Fruit fly (Drosophila melanogaster): ENCODE measurements around the gene CG14075.

CG14075 gene

DNA sequence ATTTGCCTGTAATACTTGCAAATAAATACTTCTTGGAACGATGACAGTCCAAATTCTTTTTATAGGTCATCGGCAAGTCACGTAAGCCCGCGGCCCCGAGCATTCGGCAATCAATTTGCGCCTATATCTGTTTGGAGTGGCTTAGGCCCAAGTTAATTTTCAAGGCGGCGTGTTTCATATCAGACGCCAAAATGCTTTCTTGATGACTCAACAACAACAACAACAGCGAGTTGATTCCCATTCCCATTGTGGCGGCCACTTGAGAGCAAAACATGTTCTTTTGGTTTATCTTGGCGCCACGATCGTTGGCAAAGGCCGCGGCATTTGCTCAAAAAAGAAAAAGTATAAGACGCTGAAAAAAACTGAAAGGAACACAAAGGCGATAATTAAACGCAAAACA, 29.3 kb downstream of the CG14075 start (continued):
- TF ChIP-seq bbx (GFP tag; IDR thresholded peaks at IDR 0.05; ENCODE audit: partially characterized antibody) (no peak), Rfx (GFP tag; IDR thresholded peaks at IDR 0.05) (0 out of 2 replicates have a peak, but pooled peaks have one; percentile 34), B-H2 (GFP tag; optimal IDR thresholded peaks at IDR 0.05) (peak; percentile 4), chinmo (GFP tag; IDR thresholded peaks at IDR 0.05; ENCODE audit: partially characterized antibody) (peak; percentile 60; the same call in 1 of the 4 replicates), CG17359 (tag; optimal IDR thresholded peaks at IDR 0.05) (no peak), ro (GFP tag; IDR thresholded peaks at IDR 0.05) (no peak), tup (GFP tag; optimal IDR thresholded peaks at IDR 0.05) (no peak), Med (GFP tag) (peak; percentile 73), CG11093 (GFP tag; IDR thresholded peaks at IDR 0.05) (no peak), Sry-δ (GFP tag; optimal IDR thresholded peaks at IDR 0.05) (no peak), tin (GFP tag; optimal IDR thresholded peaks at IDR 0.05) (no peak), CG34422 (GFP tag; IDR thresholded peaks at IDR 0.05) (no peak), Eip74EF (GFP tag; optimal IDR thresholded peaks at IDR 0.05) (no peak), stc (GFP tag; IDR thresholded peaks at IDR 0.05) (no peak), row (GFP tag; IDR thresholded peaks at IDR 0.05) (no peak), kah (GFP tag; optimal IDR thresholded peaks at IDR 0.05) (no peak)

DNA sequence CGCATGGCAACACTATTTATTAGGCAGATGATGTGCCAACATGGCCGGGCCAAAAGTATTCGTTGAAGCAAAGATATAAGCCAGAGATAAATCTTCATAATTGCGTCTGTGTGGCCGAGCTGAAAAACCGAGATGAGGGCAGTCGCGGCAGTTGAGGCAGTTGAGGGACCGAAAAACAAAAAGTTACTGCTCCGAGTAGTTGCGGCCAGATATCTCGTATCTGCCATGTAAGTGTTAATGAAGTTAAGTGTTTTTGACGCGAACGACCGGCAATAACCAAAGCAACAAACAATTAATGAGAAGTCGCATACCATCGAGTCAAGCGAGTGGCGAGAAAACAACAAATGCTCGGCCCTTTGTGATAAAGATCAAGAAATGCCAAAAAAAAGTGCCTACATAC, 30.0 kb downstream of the CG14075 start:
- 0 out of 2 replicates have a peak, but pooled peaks have one; percentile 15 for TF ChIP-seq rib (GFP tag; IDR thresholded peaks at IDR 0.05)
- TF ChIP-seq Awh (GFP tag; IDR thresholded peaks at IDR 0.05) = peak; percentile 75
- TF ChIP-seq CG18476 (GFP tag; optimal IDR thresholded peaks at IDR 0.05) = no peak
- TF ChIP-seq HLH54F (GFP tag; optimal IDR thresholded peaks at IDR 0.05) = no peak
- TF ChIP-seq CG10543 (GFP tag; optimal IDR thresholded peaks at IDR 0.05) = peak; percentile 10
- TF ChIP-seq HLH3B (GFP tag; IDR thresholded peaks at IDR 0.05) = no peak
- no peak for TF ChIP-seq CG16815 (GFP tag; optimal IDR thresholded peaks at IDR 0.05)
- TF ChIP-seq so (GFP tag; IDR thresholded peaks at IDR 0.05) = no peak
- peak; percentile 20 for TF ChIP-seq CG12769 (tag; optimal IDR thresholded peaks at IDR 0.05)
- TF ChIP-seq nerfin-1 (tag; optimal IDR thresholded peaks at IDR 0.05) = no peak
- TF ChIP-seq sd (tag; optimal IDR thresholded peaks at IDR 0.05) = peak; percentile 51
- peak; percentile 51; the same call in 1 of the 3 replicates for TF ChIP-seq otp (GFP tag; IDR thresholded peaks at IDR 0.05)
- no peak for TF ChIP-seq D19A (tag; optimal IDR thresholded peaks at IDR 0.05)
- 0 out of 3 replicates have a peak, but pooled peaks have one; percentile 22 for TF ChIP-seq zfh1 (GFP tag; IDR thresholded peaks at IDR 0.05)
- no peak for TF ChIP-seq H2.0 (GFP tag; IDR thresholded peaks at IDR 0.05)
- peak; percentile 12 for TF ChIP-seq CG13894 (tag; optimal IDR thresholded peaks at IDR 0.05)
- peak; percentile 71 for TF ChIP-seq CG10431 (GFP tag; optimal IDR thresholded peaks at IDR 0.05)
- no peak for TF ChIP-seq CG10209 (GFP tag; optimal IDR thresholded peaks at IDR 0.05)
- peak; percentile 8 for TF ChIP-seq Med (GFP tag)
- TF ChIP-seq vvl (GFP tag; IDR thresholded peaks at IDR 0.05) = peak; percentile 11; the same call in 1 of the 2 replicates
- TF ChIP-seq chinmo (GFP tag; IDR thresholded peaks at IDR 0.05; ENCODE audit: partially characterized antibody) = peak; percentile 73; the same call in 2 of the 4 replicates
- TF ChIP-seq Aef1 (GFP tag; IDR thresholded peaks at IDR 0.05) = no peak
- peak; percentile 70 for TF ChIP-seq mirr (GFP tag; optimal IDR thresholded peaks at IDR 0.05)
- TF ChIP-seq crol (GFP tag; IDR thresholded peaks at IDR 0.05) = peak; percentile 43; the same call in 1 of the 2 replicates

dm6 chr3L:19015454-19016054, 30.8 kb downstream of the CG14075 start:
- no peak for TF ChIP-seq Ptx1 (GFP tag; IDR thresholded peaks at IDR 0.05)
- TF ChIP-seq CG17385 (GFP tag; optimal IDR thresholded peaks at IDR 0.05) = no peak
- no peak for TF ChIP-seq lola (GFP tag; optimal IDR thresholded peaks at IDR 0.05)
- no peak for TF ChIP-seq lmd (GFP tag; IDR thresholded peaks at IDR 0.05)
- no peak for TF ChIP-seq gce (GFP tag; IDR thresholded peaks at IDR 0.05)
- TF ChIP-seq mirr (GFP tag; optimal IDR thresholded peaks at IDR 0.05) = peak; percentile 41
- TF ChIP-seq zfh1 (GFP tag; IDR thresholded peaks at IDR 0.05) = no peak
- no peak for TF ChIP-seq Vsx1 (GFP tag; optimal IDR thresholded peaks at IDR 0.05)
- TF ChIP-seq odd (GFP tag; optimal IDR thresholded peaks at IDR 0.05) = no peak
- no peak for TF ChIP-seq Tbp (GFP tag; optimal IDR thresholded peaks at IDR 0.05)
- peak; percentile 65; the same call in 1 of the 2 replicates for TF ChIP-seq GATAe (GFP tag; conservative IDR thresholded peaks at IDR 0.05)
- TF ChIP-seq caup (GFP tag; optimal IDR thresholded peaks at IDR 0.05; ENCODE audit: severe bottlenecking) = peak; percentile 35
- peak in 1 of 2 experiments; percentile 15 for TF ChIP-seq eve (GFP tag; optimal IDR thresholded peaks at IDR 0.05)
